Worm (Caenorhabditis elegans) whole organism, L1 larva: ENCODE measurements around the gene rpl-36.A.

Experiments
- C04F5.9 ChIP-seq: sonication (generic microtip); optimal IDR thresholded peaks from 2 replicates; lab custom pipeline; 2016; ENCODE audit warnings: missing genetic modification characterization, missing compliant biosample characterization
- C16A3.4 ChIP-seq: fragments of 150-350 bp; optimal IDR thresholded peaks from 2 replicates; lab custom pipeline; 2014; ENCODE audit warnings: missing biosample characterization, missing genetic modification characterization
- C34B4.2 ChIP-seq: sonication (generic microtip); optimal IDR thresholded peaks from 2 replicates; lab custom pipeline; 2017; ENCODE audit warnings: mild to moderate bottlenecking, missing genetic modification characterization, missing compliant biosample characterization
- F16B12.6 ChIP-seq: fragments of 150-350 bp; optimal IDR thresholded peaks from 2 replicates; lab custom pipeline; 2014; ENCODE audit warnings: missing biosample characterization, missing genetic modification characterization
- ama-1 ChIP-seq: fragments of 150-350 bp; optimal IDR thresholded peaks from 2 replicates; lab custom pipeline; 2014
- ceh-63 ChIP-seq: fragments of 200-800 bp; sonication (Bioruptor generic); optimal IDR thresholded peaks from 2 replicates; lab custom pipeline; 2018; ENCODE audit warnings: mild to moderate bottlenecking, missing genetic modification characterization, missing compliant biosample characterization
- ceh-8 ChIP-seq: fragments of 200-800 bp; sonication (Bioruptor generic); optimal IDR thresholded peaks from 2 replicates; lab custom pipeline; 2018; ENCODE audit warnings: mild to moderate bottlenecking, missing genetic modification characterization, moderate library complexity, missing compliant biosample characterization
- ceh-82 ChIP-seq, 3 experiments: fragments of 150-350 bp in 1 of 3; sonication (generic microtip) in 2 of 3; optimal IDR thresholded peaks; 2 replicates each; lab custom pipeline; 2014 to 2017; ENCODE audit warnings: missing biosample characterization in 3 of 3, missing genetic modification characterization in 3 of 3
- ceh-88 ChIP-seq: fragments of 200-800 bp; sonication (Bioruptor generic); IDR thresholded peaks from 2 replicates; pipeline ENCODE4 v1.3.6; 2022; ENCODE audit warnings: missing genetic modification characterization, missing compliant biosample characterization
- ceh-90 ChIP-seq: sonication (generic microtip); optimal IDR thresholded peaks from 2 replicates; lab custom pipeline; 2016; ENCODE audit warnings: missing genetic modification characterization, missing compliant biosample characterization
- dsc-1 ChIP-seq: sonication (generic microtip); optimal IDR thresholded peaks from 2 replicates; lab custom pipeline; 2016; ENCODE audit warnings: mild to moderate bottlenecking, missing genetic modification characterization, missing compliant biosample characterization
- efl-3 ChIP-seq: fragments of 200-800 bp; sonication (Bioruptor generic); optimal IDR thresholded peaks from 2 replicates; lab custom pipeline; 2018; ENCODE audit warnings: mild to moderate bottlenecking, missing genetic modification characterization, missing compliant biosample characterization
- egl-13 ChIP-seq: sonication (generic microtip); optimal IDR thresholded peaks from 2 replicates; lab custom pipeline; 2016; ENCODE audit warnings: missing genotype, missing genetic modification reagents, missing genetic modification characterization, missing compliant biosample characterization
- elt-2 ChIP-seq: sonication (generic microtip); optimal IDR thresholded peaks from 2 replicates; lab custom pipeline; 2016; ENCODE audit warnings: missing genetic modification characterization, mild to moderate bottlenecking, inconsistent platforms, missing compliant biosample characterization, missing genetic modification reagents
- elt-3 ChIP-seq, 6 experiments: fragments of 150-350 bp in 1 of 6; sonication (generic microtip); optimal IDR thresholded peaks; 2 replicates each; lab custom pipeline; 2017 to 2018; ENCODE audit warnings: missing biosample characterization in 6 of 6, missing genetic modification characterization in 6 of 6, inconsistent platforms in 1 of 6
- fkh-4 ChIP-seq: sonication (generic microtip); optimal IDR thresholded peaks from 2 replicates; lab custom pipeline; 2016; ENCODE audit warnings: missing compliant biosample characterization, missing genetic modification characterization, borderline replicate concordance
- fkh-8 ChIP-seq: sonication (generic microtip); optimal IDR thresholded peaks from 2 replicates; lab custom pipeline; 2016; ENCODE audit warnings: mild to moderate bottlenecking, missing genetic modification characterization, missing compliant biosample characterization
- grh-1 ChIP-seq: fragments of 200-800 bp; sonication (Bioruptor generic); IDR thresholded peaks from 2 replicates; pipeline ENCODE4 v1.3.6; 2022; ENCODE audit warnings: missing genetic modification reagents, missing genetic modification characterization, missing compliant biosample characterization
- hlh-17 ChIP-seq: fragments of 200-800 bp; sonication (Bioruptor generic); optimal IDR thresholded peaks from 2 replicates; lab custom pipeline; 2018; ENCODE audit warnings: missing genetic modification characterization, mild to moderate bottlenecking, missing compliant biosample characterization, moderate library complexity, borderline replicate concordance
- hpl-2 ChIP-seq: fragments of 150-350 bp; optimal IDR thresholded peaks from 2 replicates; lab custom pipeline; 2014; ENCODE audit warnings: missing biosample characterization, missing genetic modification reagents, missing genetic modification characterization
- isw-1 ChIP-seq: fragments of 200-800 bp; sonication (Bioruptor generic); IDR thresholded peaks from 2 replicates; pipeline ENCODE4 v1.3.6; 2022; ENCODE audit warnings: missing genetic modification characterization, missing compliant biosample characterization
- jun-1 ChIP-seq: fragments of 150-350 bp; optimal IDR thresholded peaks from 2 replicates; lab custom pipeline; 2014; ENCODE audit warnings: missing biosample characterization, missing genetic modification reagents, missing genetic modification characterization
- lin-14 ChIP-seq: fragments of 200-800 bp; sonication (Bioruptor generic); optimal IDR thresholded peaks from 2 replicates; lab custom pipeline; 2018; ENCODE audit warnings: mild to moderate bottlenecking, missing genetic modification characterization, moderate library complexity, missing compliant biosample characterization
- lir-3 ChIP-seq: sonication (generic microtip); optimal IDR thresholded peaks from 2 replicates; lab custom pipeline; 2016; ENCODE audit warnings: mild to moderate bottlenecking, missing genetic modification characterization, moderate library complexity, missing compliant biosample characterization; ENCODE audit not compliant: poor library complexity
- lsy-2 ChIP-seq, 2 experiments: fragments of 150-350 bp; optimal IDR thresholded peaks; 2 replicates each; lab custom pipeline; 2014; ENCODE audit warnings: missing biosample characterization in 2 of 2, missing genetic modification characterization in 2 of 2
- mab-9 ChIP-seq: fragments of 200-800 bp; sonication (Bioruptor generic); IDR thresholded peaks from 2 replicates; pipeline ENCODE4 v1.3.6; 2022; ENCODE audit warnings: missing genetic modification reagents, missing genetic modification characterization, missing compliant biosample characterization
- mdl-1 ChIP-seq, 2 experiments: fragments of 150-350 bp; optimal IDR thresholded peaks; 2 replicates each; lab custom pipeline; 2014 to 2017; ENCODE audit warnings: missing biosample characterization in 2 of 2, missing genetic modification characterization in 2 of 2, inconsistent platforms in 1 of 2
- mef-2 ChIP-seq: fragments of 150-350 bp; optimal IDR thresholded peaks from 2 replicates; lab custom pipeline; 2014; ENCODE audit warnings: missing biosample characterization, missing genetic modification characterization
- mep-1 ChIP-seq: fragments of 150-350 bp; optimal IDR thresholded peaks from 2 replicates; lab custom pipeline; 2014; ENCODE audit warnings: missing biosample characterization, missing genetic modification characterization
- nhr-11 ChIP-seq: fragments of 150-350 bp; optimal IDR thresholded peaks from 2 replicates; lab custom pipeline; 2014; ENCODE audit warnings: missing biosample characterization, missing genetic modification characterization
- nhr-12 ChIP-seq: sonication (generic microtip); optimal IDR thresholded peaks from 2 replicates; lab custom pipeline; 2017; ENCODE audit warnings: missing biosample characterization, missing genetic modification characterization
- nhr-20 ChIP-seq: sonication (generic microtip); optimal IDR thresholded peaks from 2 replicates; lab custom pipeline; 2016; ENCODE audit warnings: mild to moderate bottlenecking, missing genetic modification characterization, missing compliant biosample characterization
- nhr-237 ChIP-seq: fragments of 150-350 bp; optimal IDR thresholded peaks from 2 replicates; lab custom pipeline; 2014; ENCODE audit warnings: missing biosample characterization, missing genetic modification characterization
- nhr-28 ChIP-seq: fragments of 150-350 bp; optimal IDR thresholded peaks from 2 replicates; lab custom pipeline; 2014; ENCODE audit warnings: missing biosample characterization, missing genetic modification characterization
- nhr-47 ChIP-seq: sonication (generic microtip); optimal IDR thresholded peaks from 2 replicates; lab custom pipeline; 2016; ENCODE audit warnings: mild to moderate bottlenecking, missing genetic modification characterization, moderate library complexity, missing compliant biosample characterization
- nhr-71 ChIP-seq: sonication (generic microtip); optimal IDR thresholded peaks from 2 replicates; lab custom pipeline; 2016; ENCODE audit warnings: mild to moderate bottlenecking, missing genetic modification characterization, moderate library complexity, missing compliant biosample characterization
- nhr-77 ChIP-seq: fragments of 150-350 bp; optimal IDR thresholded peaks from 2 replicates; lab custom pipeline; 2014; ENCODE audit warnings: missing biosample characterization, missing genetic modification characterization
- nhr-84 ChIP-seq: sonication (generic microtip); optimal IDR thresholded peaks from 2 replicates; lab custom pipeline; 2017; ENCODE audit warnings: missing biosample characterization, missing genetic modification characterization
- pag-3 ChIP-seq: sonication (generic microtip); optimal IDR thresholded peaks from 2 replicates; lab custom pipeline; 2017; ENCODE audit warnings: missing genetic modification characterization, mild to moderate bottlenecking, missing compliant biosample characterization, antibody characterized with exemption, borderline replicate concordance; ENCODE audit not compliant: insufficient read depth
- pqm-1 ChIP-seq: sonication (generic microtip); optimal IDR thresholded peaks from 3 replicates; lab custom pipeline; 2017; ENCODE audit warnings: missing biosample characterization, missing genetic modification characterization
- skn-1 ChIP-seq: fragments of 150-350 bp; optimal IDR thresholded peaks from 2 replicates; lab custom pipeline; 2014; ENCODE audit warnings: missing biosample characterization, missing genetic modification characterization
- snpc-4 ChIP-seq: fragments of 150-350 bp; optimal IDR thresholded peaks from 2 replicates; lab custom pipeline; 2014; ENCODE audit warnings: missing biosample characterization, missing genetic modification characterization
- snu-23 ChIP-seq: sonication (generic microtip); optimal IDR thresholded peaks from 2 replicates; lab custom pipeline; 2016; ENCODE audit warnings: missing genetic modification characterization, missing compliant biosample characterization
- sptf-1 ChIP-seq: fragments of 150-350 bp; optimal IDR thresholded peaks from 2 replicates; lab custom pipeline; 2014; ENCODE audit warnings: missing biosample characterization, missing genetic modification characterization
- sup-37 ChIP-seq: fragments of 200-800 bp; sonication (Bioruptor generic); optimal IDR thresholded peaks from 2 replicates; lab custom pipeline; 2018; ENCODE audit warnings: mild to moderate bottlenecking, missing genetic modification characterization, missing compliant biosample characterization
- tbx-2 ChIP-seq: sonication (generic microtip); optimal IDR thresholded peaks from 2 replicates; lab custom pipeline; 2016; ENCODE audit warnings: missing genetic modification characterization, missing compliant biosample characterization
- tlp-1 ChIP-seq: fragments of 150-350 bp; optimal IDR thresholded peaks from 2 replicates; lab custom pipeline; 2014; ENCODE audit warnings: missing biosample characterization, missing genetic modification characterization
- unc-30 ChIP-seq: sonication (generic microtip); optimal IDR thresholded peaks from 2 replicates; lab custom pipeline; 2017; ENCODE audit warnings: missing biosample characterization, missing genetic modification characterization
- unc-62 ChIP-seq: fragments of 150-350 bp; optimal IDR thresholded peaks from 2 replicates; lab custom pipeline; 2014; ENCODE audit warnings: missing biosample characterization, missing genetic modification reagents, missing genetic modification characterization
- vab-15 ChIP-seq: sonication (generic microtip); optimal IDR thresholded peaks from 2 replicates; lab custom pipeline; 2017; ENCODE audit warnings: missing genotype, mild to moderate bottlenecking, missing genetic modification characterization, missing compliant biosample characterization
- zag-1 ChIP-seq: fragments of 150-350 bp; optimal IDR thresholded peaks from 2 replicates; lab custom pipeline; 2014; ENCODE audit warnings: missing biosample characterization, missing genetic modification characterization
- zip-4 ChIP-seq: fragments of 200-800 bp; sonication (Bioruptor generic); optimal IDR thresholded peaks from 2 replicates; lab custom pipeline; 2018; ENCODE audit warnings: mild to moderate bottlenecking, missing genetic modification characterization, moderate library complexity, missing compliant biosample characterization
- ztf-11 ChIP-seq, 2 experiments: sonication (generic microtip); optimal IDR thresholded peaks; 2 replicates each; lab custom pipeline; 2016 to 2017; ENCODE audit warnings: missing genetic modification characterization in 2 of 2, missing biosample characterization in 1 of 2, missing compliant biosample characterization in 1 of 2
- ztf-4 ChIP-seq: fragments of 150-350 bp; optimal IDR thresholded peaks from 2 replicates; lab custom pipeline; 2014; ENCODE audit warnings: missing biosample characterization, missing genetic modification characterization

The rpl-36.A gene

ce11 chrII:11132542-11132941 is 35.5 kb upstream of the rpl-36.A start, which contains the start of gene F40F8.11:
TSS of gene F40F8.11 (minus strand) at chrII:11132590.
- TF ChIP-seq F16B12.6 (tag; lab: Kevin White, UChicago) (no peak), nhr-20 (tag; lab: Kevin White, UChicago) (peak; percentile 39), ztf-11 (tag; optimal IDR thresholded peaks at IDR 0.05; lab: Kevin White, UChicago) (no peak), ama-1 (no peak), egl-13 (tag; lab: Kevin White, UChicago) (no peak), lsy-2 (tag; optimal IDR thresholded peaks at IDR 0.05; lab: Kevin White, UChicago) (peak; percentile 66 to 78), fkh-8 (tag; lab: Kevin White, UChicago) (no peak), ztf-4 (tag; lab: Kevin White, UChicago) (no peak), jun-1 (tag; lab: Kevin White, UChicago) (no peak), C34B4.2 (tag; lab: Kevin White, UChicago) (no peak), lir-3 (tag; lab: Kevin White, UChicago) (peak; percentile 2), zip-4 (no peak), nhr-77 (tag; lab: Kevin White, UChicago) (no peak), nhr-71 (peak; percentile 59), fkh-4 (tag; lab: Kevin White, UChicago) (no peak), pqm-1 (tag; lab: Kevin White, UChicago) (no peak), mab-9 (GFP tag; lab: Robert Waterston, UW) (no peak), ceh-63 (GFP tag; lab: Kevin White, UChicago) (no peak), pag-3 (tag; lab: Kevin White, UChicago) (no peak), nhr-12 (tag; lab: Kevin White, UChicago) (no peak), mep-1 (peak; percentile 56), mef-2 (tag; lab: Kevin White, UChicago) (no peak), tlp-1 (tag; lab: Kevin White, UChicago) (no peak), ceh-88 (no peak), vab-15 (tag; lab: Kevin White, UChicago) (no peak), hlh-17 (GFP tag; lab: Kevin White, UChicago) (no peak), skn-1 (tag; lab: Kevin White, UChicago) (peak; percentile 57), tbx-2 (tag; lab: Kevin White, UChicago) (peak; percentile 26), nhr-47 (peak; percentile 53), lin-14 (GFP tag; lab: Kevin White, UChicago) (peak; percentile 43), elt-3 (tag; optimal IDR thresholded peaks at IDR 0.05; lab: Kevin White, UChicago) (no peak), efl-3 (GFP tag; lab: Kevin White, UChicago) (no peak), nhr-11 (tag; lab: Kevin White, UChicago) (no peak), dsc-1 (tag; lab: Kevin White, UChicago) (peak; percentile 30), C04F5.9 (no peak), ceh-82 (tag; optimal IDR thresholded peaks at IDR 0.05; lab: Kevin White, UChicago) (peak in 1 of 3 experiments; percentile 11), C16A3.4 (peak; percentile 62), unc-62 (GFP tag; lab: Kevin White, UChicago) (no peak), snpc-4 (tag; lab: Kevin White, UChicago) (no peak), ceh-8 (GFP tag; lab: Kevin White, UChicago) (no peak), mdl-1 (tag; optimal IDR thresholded peaks at IDR 0.05; lab: Kevin White, UChicago) (no peak), sptf-1 (tag; lab: Kevin White, UChicago) (no peak), sup-37 (GFP tag; lab: Kevin White, UChicago) (no peak), nhr-28 (no peak), unc-30 (tag; lab: Kevin White, UChicago) (no peak), nhr-237 (tag; lab: Kevin White, UChicago) (no peak), snu-23 (GFP tag; lab: Kevin White, UChicago) (peak; percentile 55), hpl-2 (GFP tag; lab: Kevin White, UChicago) (no peak), grh-1 (GFP tag; lab: Robert Waterston, UW) (no peak), ceh-90 (tag; lab: Kevin White, UChicago) (no peak), zag-1 (tag; lab: Kevin White, UChicago) (no peak), isw-1 (GFP tag; lab: Robert Waterston, UW) (0 out of 2 replicates have a peak, but pooled peaks have one; percentile 1), elt-2 (tag; lab: Kevin White, UChicago) (peak; percentile 22), nhr-84 (tag; lab: Kevin White, UChicago) (no peak)
